Fruit fly (Drosophila melanogaster) whole organism, prepupa: ENCODE data around the gene Atet.

Experiments used
- CG6163 ChIP-seq: fragments of 200-800 bp; sonication (Bioruptor generic); IDR thresholded peaks from 3 replicates; pipeline ENCODE4 v1.3.6; 2022; ENCODE audit warnings: missing biosample characterization, missing genetic modification characterization
- Hr39 ChIP-seq: fragments of 200-800 bp; sonication (Bioruptor generic); optimal IDR thresholded peaks from 2 replicates; lab custom pipeline; 2016; ENCODE audit warnings: missing biosample characterization, missing genetic modification characterization
- Sox102F ChIP-seq: fragments of 200-800 bp; sonication (Bioruptor generic); optimal IDR thresholded peaks from 2 replicates; lab custom pipeline; 2016; ENCODE audit warnings: missing biosample characterization, mild to moderate bottlenecking, missing genetic modification characterization
- dsx ChIP-seq: fragments of 200-800 bp; optimal IDR thresholded peaks from 3 replicates; lab custom pipeline; 2019; ENCODE audit warnings: missing biosample characterization, mild to moderate bottlenecking, missing genetic modification characterization, moderate library complexity; ENCODE audit not compliant: poor library complexity, severe bottlenecking
- eg ChIP-seq: fragments of 200-800 bp; sonication (Bioruptor generic); IDR thresholded peaks from 3 replicates; pipeline ENCODE4 v1.3.6; 2022; ENCODE audit warnings: missing biosample characterization, missing genetic modification characterization
- pdm3 ChIP-seq: fragments of 200-800 bp; sonication (Bioruptor generic); optimal IDR thresholded peaks from 3 replicates; lab custom pipeline; 2016; ENCODE audit warnings: missing biosample characterization, missing genetic modification characterization
- salr ChIP-seq, 2 experiments: fragments of 200-800 bp; sonication (Bioruptor generic); optimal IDR thresholded peaks; 3 replicates each; lab custom pipeline; 2016 to 2018; ENCODE audit warnings: missing biosample characterization in 2 of 2, missing genetic modification characterization in 2 of 2, mild to moderate bottlenecking in 1 of 2

DNA sequence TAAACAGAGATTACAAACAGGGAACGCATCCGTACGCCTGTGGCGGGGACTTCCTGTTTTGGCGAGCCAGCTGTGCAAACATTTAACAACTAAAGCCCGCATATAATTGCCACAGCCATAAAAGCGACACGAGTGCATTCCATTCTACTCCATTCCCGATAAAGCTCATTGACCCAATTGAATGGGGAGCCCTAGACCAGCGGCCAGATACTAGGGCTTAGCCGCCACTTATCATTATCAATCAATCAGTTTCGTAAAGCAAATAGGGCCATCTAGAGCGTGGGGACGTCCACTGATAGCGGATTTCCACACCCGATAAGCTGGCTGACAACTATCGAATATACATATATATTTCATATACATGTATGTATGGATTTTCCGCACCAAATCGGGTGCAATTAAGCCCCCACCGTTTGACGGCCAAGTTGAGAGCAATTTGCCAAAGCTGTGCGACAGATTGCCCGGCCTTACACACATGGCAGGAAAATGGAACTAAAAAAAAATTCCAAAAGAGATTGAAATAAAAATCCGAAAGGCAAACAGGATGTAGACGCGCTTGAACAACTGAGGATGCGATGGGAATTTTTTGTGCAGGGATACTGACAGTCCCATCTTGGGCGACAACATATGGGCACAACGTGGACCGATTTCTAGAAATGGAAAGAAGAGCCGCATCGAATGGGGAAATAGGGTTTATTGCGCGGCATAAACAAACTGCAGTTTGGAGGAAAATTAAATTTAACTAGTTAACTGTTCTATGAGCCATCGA, 39.3 kb downstream of the Atet start:
- TF ChIP-seq salr (GFP tag; optimal IDR thresholded peaks at IDR 0.05; lab: Kevin White, UChicago) (no peak), pdm3 (GFP tag; lab: Kevin White, UChicago) (no peak), CG6163 (GFP tag; lab: Robert Waterston, UW) (no peak), Sox102F (GFP tag; lab: Kevin White, UChicago) (no peak), Hr39 (no peak), dsx (no peak), eg (GFP tag; lab: Robert Waterston, UW) (no peak)
